Worm (Caenorhabditis elegans): ENCODE results near the gene C04E6.7.
A peak's percentile ranks its signal among the peaks of the same experiment; 100 is the strongest.

C04E6.7 gene

ce11 chrV:5871759-5872158 lies 21.4 kb upstream of the C04E6.7 start, which contains the start of gene C02G6.2:
Gene C02G6.2, plus strand, starts transcription at chrV:5872059.
- no peak for TF ChIP-seq ceh-44 (GFP tag; IDR thresholded peaks at IDR 0.05)
- no peak for TF ChIP-seq F44E2.7 (GFP tag; IDR thresholded peaks at IDR 0.05)
- no peak for TF ChIP-seq fos-1 (tag; optimal IDR thresholded peaks at IDR 0.05)
- TF ChIP-seq dmd-8 (GFP tag; IDR thresholded peaks at IDR 0.05) = no peak
- no peak for TF ChIP-seq hlh-30 (tag; optimal IDR thresholded peaks at IDR 0.05; ENCODE audit: insufficient read depth)
- TF ChIP-seq zip-11 (GFP tag; IDR thresholded peaks at IDR 0.05) = no peak
- TF ChIP-seq lin-38 (GFP tag; IDR thresholded peaks at IDR 0.05) = no peak
- no peak for TF ChIP-seq lin-15B (tag; optimal IDR thresholded peaks at IDR 0.05)
- TF ChIP-seq nhr-6 (tag; optimal IDR thresholded peaks at IDR 0.05) = no peak
- TF ChIP-seq dve-1 (tag; optimal IDR thresholded peaks at IDR 0.05; ENCODE audit: insufficient read depth) = no peak
- TF ChIP-seq lin-1 (GFP tag; IDR thresholded peaks at IDR 0.05) = no peak
- no peak for TF ChIP-seq snpc-4 (tag; optimal IDR thresholded peaks at IDR 0.05)
- TF ChIP-seq hif-1 (tag; optimal IDR thresholded peaks at IDR 0.05) = no peak
- TF ChIP-seq nhr-41 (GFP tag; IDR thresholded peaks at IDR 0.05) = no peak

ce11 chrV:5876966-5877365 lies 16.1 kb upstream of the C04E6.7 start:
- TF ChIP-seq unc-62 (GFP tag; optimal IDR thresholded peaks at IDR 0.05 in 1 of 2) (peak in 1 of 2 experiments; percentile 90), unc-62 (tag; optimal IDR thresholded peaks at IDR 0.05) (no peak), ceh-44 (GFP tag; IDR thresholded peaks at IDR 0.05) (no peak), aha-1 (tag) (peak; percentile 27)

DNA sequence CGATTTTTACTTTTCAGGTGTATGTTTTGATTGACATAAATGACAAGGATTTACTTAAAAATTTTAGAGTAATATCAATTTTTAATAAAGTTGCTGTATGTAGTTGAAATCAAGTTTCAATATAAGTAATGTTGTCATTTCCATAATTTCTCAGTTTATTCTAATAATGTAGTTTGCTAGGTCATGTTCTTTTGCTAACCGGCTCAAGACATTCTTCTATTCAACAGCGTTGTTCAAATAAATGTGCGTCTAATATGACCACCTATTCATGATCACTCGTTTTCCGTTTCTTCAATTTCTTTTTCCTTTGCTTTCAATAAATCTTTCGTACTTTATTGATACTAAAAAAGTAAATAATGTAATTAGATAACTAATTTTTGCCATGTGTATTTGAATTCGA lies 13.1 kb upstream of the C04E6.7 start, which contains the start of gene C02G6.3:
Gene C02G6.3 (plus strand): TSS at position 301 of the 400 bp plus-strand sequence.
- no peak for TF ChIP-seq nhr-25 (tag; optimal IDR thresholded peaks at IDR 0.05; ENCODE audit: borderline replicate concordance, insufficient read depth)

ce11 chrV:5882429-5882828 lies 10.7 kb upstream of the C04E6.7 start:
- TF ChIP-seq pha-4 (GFP tag; IDR thresholded peaks at IDR 0.05) (no peak), pha-4 (tag; optimal IDR thresholded peaks at IDR 0.05) (no peak), pqm-1 (tag; optimal IDR thresholded peaks at IDR 0.05) (peak; percentile 2)

- TF ChIP-seq lin-13 (GFP tag; optimal IDR thresholded peaks at IDR 0.05) (no peak), egl-43 (GFP tag; IDR thresholded peaks at IDR 0.05) (no peak), pha-4 (GFP tag; IDR thresholded peaks at IDR 0.05) (no peak), pha-4 (tag; optimal IDR thresholded peaks at IDR 0.05) (no peak), fkh-10 (GFP tag; optimal IDR thresholded peaks at IDR 0.05) (no peak), dmd-6 (GFP tag; IDR thresholded peaks at IDR 0.05) (no peak)
Observed at ce11 chrV:5883735-5884134, 9.4 kb upstream of the C04E6.7 start, which contains the start of gene C04E6.8. Gene C04E6.8, minus strand, starts transcription at chrV:5883835.

DNA sequence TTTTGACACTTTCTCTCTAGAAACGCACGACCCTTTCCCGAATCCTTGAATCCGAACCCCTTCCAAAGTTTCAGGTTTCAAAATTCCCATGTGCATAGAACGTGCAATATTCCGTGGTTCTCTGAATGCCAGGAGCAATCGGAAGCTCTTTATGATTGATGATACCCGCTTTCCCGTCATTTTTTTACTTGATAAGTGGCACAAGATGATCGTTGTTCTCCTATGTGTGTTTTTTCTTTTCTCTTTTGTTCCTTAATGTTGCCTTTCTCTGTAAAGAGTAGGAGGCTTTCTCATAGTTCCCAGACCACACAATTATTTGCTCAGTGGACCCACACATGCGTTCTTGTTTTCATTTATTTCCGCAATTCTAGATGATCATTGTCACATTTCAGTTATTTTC lies 4.3 kb upstream of the C04E6.7 start:
- TF ChIP-seq unc-62 (GFP tag; optimal IDR thresholded peaks at IDR 0.05 in 1 of 2) (peak in 1 of 2 experiments; percentile 25), unc-62 (tag; optimal IDR thresholded peaks at IDR 0.05) (no peak), ceh-20 (GFP tag; IDR thresholded peaks at IDR 0.05) (peak; percentile 45; the same call in 1 of the 2 replicates), lin-13 (GFP tag; optimal IDR thresholded peaks at IDR 0.05) (no peak)

ce11 chrV:5891204-5891603 lies 1.9 kb upstream of the C04E6.7 start:
- TF ChIP-seq unc-62 (GFP tag; optimal IDR thresholded peaks at IDR 0.05 in 1 of 2) (peak in 1 of 2 experiments; percentile 17), unc-62 (tag; optimal IDR thresholded peaks at IDR 0.05) (no peak), aha-1 (tag) (peak; percentile 90), skn-1 (tag; optimal IDR thresholded peaks at IDR 0.05) (no peak)

DNA sequence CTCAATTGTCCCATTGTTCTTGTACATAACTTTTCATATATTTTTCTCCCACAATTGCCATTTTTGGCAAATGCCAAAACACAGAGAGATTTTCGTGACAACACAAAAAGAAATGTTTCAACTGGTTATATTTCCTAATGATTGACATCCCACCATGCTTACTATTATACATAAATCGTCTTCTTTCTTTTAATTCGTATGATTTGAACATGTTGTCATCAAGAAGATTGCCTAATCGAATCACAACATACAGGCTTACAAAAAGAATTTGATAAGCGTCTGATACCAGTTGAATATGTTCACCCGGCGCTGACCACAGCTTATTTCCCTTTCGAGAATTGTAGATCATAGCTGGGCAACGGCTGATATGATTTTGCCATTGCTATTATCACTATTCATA lies 1.9 kb downstream of the C04E6.7 start, which contains the start of gene grd-9:
Gene grd-9 (plus strand): TSS at position 301 of the 400 bp plus-strand sequence.
- TF ChIP-seq snpc-4 (tag; optimal IDR thresholded peaks at IDR 0.05) = no peak
- TF ChIP-seq dmd-6 (GFP tag; IDR thresholded peaks at IDR 0.05) = no peak
- no peak for TF ChIP-seq nhr-111 (GFP tag; optimal IDR thresholded peaks at IDR 0.05)
- no peak for TF ChIP-seq mes-2 (tag; optimal IDR thresholded peaks at IDR 0.05; ENCODE audit: poor library complexity, severe bottlenecking)
- TF ChIP-seq ceh-62 (tag; optimal IDR thresholded peaks at IDR 0.05) = no peak
- TF ChIP-seq gei-8 (GFP tag; optimal IDR thresholded peaks at IDR 0.05) = no peak
- no peak for TF ChIP-seq sdz-12 (GFP tag; optimal IDR thresholded peaks at IDR 0.05)
- no peak for TF ChIP-seq ces-1 (GFP tag; optimal IDR thresholded peaks at IDR 0.05)
- TF ChIP-seq nhr-25 (tag; optimal IDR thresholded peaks at IDR 0.05; ENCODE audit: borderline replicate concordance, insufficient read depth) = no peak
- TF ChIP-seq tag-97 (GFP tag; IDR thresholded peaks at IDR 0.05) = no peak
- no peak for TF ChIP-seq php-3 (GFP tag; IDR thresholded peaks at IDR 0.05)
- no peak for TF ChIP-seq ceh-28 (tag; optimal IDR thresholded peaks at IDR 0.05)
- no peak for TF ChIP-seq Y48G9A.11 (GFP tag; IDR thresholded peaks at IDR 0.05)
- no peak for TF ChIP-seq egl-27 (tag; optimal IDR thresholded peaks at IDR 0.05)
